Worm (Caenorhabditis elegans) whole organism, early embryonic: Measurements from ENCODE around the gene gst-33.

Experiments
- F13C5.2 ChIP-seq: sonication (generic microtip); optimal IDR thresholded peaks from 2 replicates; lab custom pipeline; 2017; ENCODE audit warnings: mild to moderate bottlenecking, missing genetic modification characterization, inconsistent platforms, missing compliant biosample characterization
- ama-1 ChIP-seq: fragments of 150-350 bp; optimal IDR thresholded peaks from 2 replicates; lab custom pipeline; 2014
- ets-7 ChIP-seq: sonication (generic microtip); optimal IDR thresholded peaks from 2 replicates; lab custom pipeline; 2016; ENCODE audit warnings: missing genotype, missing genetic modification characterization, missing compliant biosample characterization

ce11 chrV:3431535-3431990 lies 36.8 kb downstream of the gst-33 start, which contains the start of the genes T20D4.19 and srj-9:
- TF ChIP-seq F13C5.2 (tag; lab: Kevin White, UChicago) (no peak), ama-1 (no peak), ets-7 (tag; lab: Kevin White, UChicago) (no peak)
